Worm (Caenorhabditis elegans) whole organism, mixed stage, embryonic: ENCODE measurements around the gene srd-4.

Experiments
- M03D4.4 ChIP-seq: sonication (generic microtip); optimal IDR thresholded peaks from 2 replicates; lab custom pipeline; 2017; ENCODE audit warnings: mild to moderate bottlenecking, missing genetic modification characterization, missing compliant biosample characterization
- bed-3 ChIP-seq: fragments of 200-800 bp; sonication (Bioruptor generic); optimal IDR thresholded peaks from 3 replicates; lab custom pipeline; 2018; ENCODE audit warnings: mild to moderate bottlenecking, missing genetic modification characterization, moderate library complexity, missing compliant biosample characterization
- ceh-39 ChIP-seq: fragments of 150-350 bp; optimal IDR thresholded peaks from 2 replicates; lab custom pipeline; 2014; ENCODE audit warnings: missing biosample characterization, missing genetic modification characterization
- ceh-83 ChIP-seq: fragments of 200-800 bp; sonication (Bioruptor generic); optimal IDR thresholded peaks from 2 replicates; lab custom pipeline; 2018; ENCODE audit warnings: mild to moderate bottlenecking, missing genetic modification characterization, missing compliant biosample characterization
- ces-1 ChIP-seq: fragments of 150-350 bp; optimal IDR thresholded peaks from 2 replicates; lab custom pipeline; 2014; ENCODE audit warnings: missing biosample characterization, missing genetic modification reagents, missing genetic modification characterization
- drap-1 ChIP-seq: fragments of 200-800 bp; sonication (Bioruptor generic); optimal IDR thresholded peaks from 3 replicates; lab custom pipeline; 2018; ENCODE audit warnings: mild to moderate bottlenecking, missing genetic modification characterization, missing compliant biosample characterization
- elt-1 ChIP-seq: sonication (generic microtip); optimal IDR thresholded peaks from 2 replicates; lab custom pipeline; 2017; ENCODE audit warnings: missing genetic modification characterization, mild to moderate bottlenecking, missing compliant biosample characterization, antibody characterized with exemption, moderate library complexity, borderline replicate concordance; ENCODE audit not compliant: insufficient read depth
- ham-2 ChIP-seq: fragments of 200-800 bp; sonication (Bioruptor generic); optimal IDR thresholded peaks from 2 replicates; lab custom pipeline; 2018; ENCODE audit warnings: mild to moderate bottlenecking, missing genetic modification characterization, missing compliant biosample characterization
- hlh-1 ChIP-seq: fragments of 150-350 bp; optimal IDR thresholded peaks from 2 replicates; lab custom pipeline; 2014; ENCODE audit warnings: missing biosample characterization, missing genetic modification reagents, missing genetic modification characterization
- lin-13 ChIP-seq: fragments of 150-350 bp; optimal IDR thresholded peaks from 2 replicates; lab custom pipeline; 2014; ENCODE audit warnings: missing biosample characterization, missing genetic modification characterization
- lin-32 ChIP-seq: fragments of 200-800 bp; sonication (Bioruptor generic); optimal IDR thresholded peaks from 2 replicates; lab custom pipeline; 2018; ENCODE audit warnings: mild to moderate bottlenecking, missing genetic modification characterization, missing compliant biosample characterization
- lsy-2 ChIP-seq: fragments of 150-350 bp; optimal IDR thresholded peaks from 2 replicates; lab custom pipeline; 2014; ENCODE audit warnings: missing biosample characterization, missing genetic modification characterization
- mab-5 ChIP-seq: fragments of 150-350 bp; optimal IDR thresholded peaks from 2 replicates; lab custom pipeline; 2014; ENCODE audit warnings: missing biosample characterization, missing genetic modification characterization
- mep-1 ChIP-seq: fragments of 150-350 bp; optimal IDR thresholded peaks from 2 replicates; lab custom pipeline; 2017; ENCODE audit warnings: missing biosample characterization, missing genetic modification reagents, missing genetic modification characterization, inconsistent platforms
- nhr-12 ChIP-seq: fragments of 150-350 bp; optimal IDR thresholded peaks from 2 replicates; lab custom pipeline; 2014; ENCODE audit warnings: missing biosample characterization, missing genetic modification characterization
- nhr-237 ChIP-seq: fragments of 150-350 bp; optimal IDR thresholded peaks from 2 replicates; lab custom pipeline; 2014; ENCODE audit warnings: missing biosample characterization, missing genetic modification characterization
- nhr-28 ChIP-seq: fragments of 150-350 bp; optimal IDR thresholded peaks from 2 replicates; lab custom pipeline; 2014; ENCODE audit warnings: missing biosample characterization, missing genetic modification characterization
- pha-4 ChIP-seq: fragments of 150-350 bp; optimal IDR thresholded peaks from 2 replicates; lab custom pipeline; 2018; ENCODE audit warnings: missing biosample characterization, missing genetic modification reagents, missing genetic modification characterization
- sem-2 ChIP-seq: fragments of 200-800 bp; sonication (Bioruptor generic); optimal IDR thresholded peaks from 2 replicates; lab custom pipeline; 2018; ENCODE audit warnings: mild to moderate bottlenecking, missing genetic modification characterization, missing compliant biosample characterization
- snpc-4 ChIP-seq: fragments of 150-350 bp; optimal IDR thresholded peaks from 2 replicates; lab custom pipeline; 2014; ENCODE audit warnings: missing biosample characterization, missing genetic modification characterization
- sptf-1 ChIP-seq: sonication (generic microtip); optimal IDR thresholded peaks from 2 replicates; lab custom pipeline; 2017; ENCODE audit warnings: mild to moderate bottlenecking, missing genetic modification characterization, moderate library complexity, missing compliant biosample characterization
- tbx-8 ChIP-seq: fragments of 200-800 bp; sonication (Bioruptor generic); optimal IDR thresholded peaks from 2 replicates; lab custom pipeline; 2018; ENCODE audit warnings: mild to moderate bottlenecking, missing genetic modification characterization, moderate library complexity, missing compliant biosample characterization
- unc-120 ChIP-seq: sonication (generic microtip); optimal IDR thresholded peaks from 2 replicates; lab custom pipeline; 2017; ENCODE audit warnings: missing genetic modification characterization, missing compliant biosample characterization; ENCODE audit not compliant: poor library complexity, severe bottlenecking
- unc-39 ChIP-seq: fragments of 150-350 bp; optimal IDR thresholded peaks from 2 replicates; lab custom pipeline; 2014; ENCODE audit warnings: missing biosample characterization, missing genetic modification characterization
- unc-62 ChIP-seq: fragments of 150-350 bp; optimal IDR thresholded peaks from 2 replicates; lab custom pipeline; 2014; ENCODE audit warnings: missing biosample characterization, missing genetic modification reagents, missing genetic modification characterization
- zip-8 ChIP-seq: fragments of 150-350 bp; optimal IDR thresholded peaks from 2 replicates; lab custom pipeline; 2014; ENCODE audit warnings: missing biosample characterization, missing genetic modification characterization

srd-4 gene

DNA sequence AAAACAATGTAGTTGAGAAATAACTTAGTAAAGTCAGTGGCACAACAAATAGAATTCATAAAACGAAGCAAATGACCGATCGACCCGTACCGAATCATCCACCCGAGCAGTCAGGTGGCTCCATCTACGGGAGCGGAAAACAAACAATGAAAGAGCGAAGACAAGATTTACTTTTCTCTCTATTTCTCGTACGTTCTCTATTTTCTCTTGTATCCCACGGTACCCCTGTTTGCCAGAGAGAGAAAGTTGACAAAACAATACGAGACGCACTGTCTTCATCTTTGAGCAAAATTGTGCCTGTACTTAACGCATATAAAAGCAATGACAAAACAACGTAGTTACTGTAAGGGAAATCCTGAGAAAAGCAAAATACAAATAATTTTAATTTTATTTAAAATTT is 11.9 kb downstream of the srd-4 start:
- TF ChIP-seq unc-39 (tag; lab: Kevin White, UChicago): no peak
- peak; percentile 59 for TF ChIP-seq pha-4

ce11 chrV:12197748-12198147 is 13.0 kb downstream of the srd-4 start:
- TF ChIP-seq tbx-8 (GFP tag; lab: Kevin White, UChicago) (no peak), zip-8 (no peak), ceh-39 (tag; lab: Kevin White, UChicago) (no peak), M03D4.4 (no peak), lin-13 (tag; lab: Kevin White, UChicago) (no peak), nhr-12 (no peak), unc-120 (tag; lab: Kevin White, UChicago) (no peak), hlh-1 (tag; lab: Kevin White, UChicago) (no peak), lsy-2 (tag; lab: Kevin White, UChicago) (no peak), mep-1 (tag; lab: Kevin White, UChicago) (no peak), bed-3 (GFP tag; lab: Kevin White, UChicago) (no peak)

- TF ChIP-seq elt-1 (tag; lab: Kevin White, UChicago) (peak; percentile 58), ces-1 (no peak), sptf-1 (tag; lab: Kevin White, UChicago) (no peak), mab-5 (no peak)
Observed at ce11 chrV:12198545-12198944, 13.8 kb downstream of the srd-4 start, which contains the start of gene lon-3. Gene lon-3, minus strand, starts transcription at chrV:12198645.

ce11 chrV:12199474-12199873 is 14.7 kb downstream of the srd-4 start:
- TF ChIP-seq nhr-28 (tag; lab: Kevin White, UChicago) (no peak), elt-1 (tag; lab: Kevin White, UChicago) (peak; percentile 0), ceh-83 (GFP tag; lab: Kevin White, UChicago) (no peak), ham-2 (peak; percentile 17)

DNA sequence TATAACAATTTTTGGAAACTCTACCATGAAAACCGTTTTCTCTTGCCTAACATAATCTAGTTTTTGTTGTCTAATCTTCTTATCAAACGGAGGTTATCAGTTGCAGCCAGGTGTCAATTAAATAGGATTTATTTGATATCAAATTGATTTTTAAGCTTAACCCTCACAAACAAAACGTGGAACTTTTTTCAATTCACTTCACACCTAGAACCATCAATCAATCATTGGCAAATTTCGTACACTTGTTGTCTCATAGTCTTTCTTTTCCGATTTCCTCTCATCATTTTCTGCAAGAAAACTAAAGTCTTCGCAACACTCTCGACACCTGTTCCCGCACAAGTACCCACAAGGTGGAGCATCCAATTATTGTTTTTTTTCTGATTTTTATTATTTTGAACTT is 23.9 kb downstream of the srd-4 start:
- TF ChIP-seq unc-62 (GFP tag; lab: Kevin White, UChicago) (peak; percentile 41), hlh-1 (tag; lab: Kevin White, UChicago) (peak; percentile 42), tbx-8 (GFP tag; lab: Kevin White, UChicago) (no peak)

- TF ChIP-seq lsy-2 (tag; lab: Kevin White, UChicago): no peak
- TF ChIP-seq sem-2 (GFP tag; lab: Kevin White, UChicago): no peak
- TF ChIP-seq nhr-237 (tag; lab: Kevin White, UChicago): no peak
- TF ChIP-seq zip-8: no peak
- TF ChIP-seq ces-1: peak; percentile 89
- no peak for TF ChIP-seq bed-3 (GFP tag; lab: Kevin White, UChicago)
- no peak for TF ChIP-seq lin-32
- no peak for TF ChIP-seq hlh-1 (tag; lab: Kevin White, UChicago)
- TF ChIP-seq, all 35 proteins: peak for 1
Observed at ce11 chrV:12209951-12210350, 25.2 kb downstream of the srd-4 start.

ce11 chrV:12211090-12211489 is 26.3 kb downstream of the srd-4 start:
- TF ChIP-seq snpc-4 (tag; lab: Kevin White, UChicago) (no peak), ces-1 (peak; percentile 97)
- TF ChIP-seq, all 35 proteins: peak for 1

- no peak for TF ChIP-seq tbx-8 (GFP tag; lab: Kevin White, UChicago)
- no peak for TF ChIP-seq drap-1 (GFP tag; lab: Kevin White, UChicago)
- no peak for TF ChIP-seq nhr-237 (tag; lab: Kevin White, UChicago)
- no peak for TF ChIP-seq sem-2 (GFP tag; lab: Kevin White, UChicago)
Observed at ce11 chrV:12213027-12213426, 28.3 kb downstream of the srd-4 start, which contains the start of gene vab-8. Gene vab-8, plus strand, starts transcription at chrV:12213327.
